3 worm cellular contexts compared by ENCODE assay signal in the genomic region with DNA sequence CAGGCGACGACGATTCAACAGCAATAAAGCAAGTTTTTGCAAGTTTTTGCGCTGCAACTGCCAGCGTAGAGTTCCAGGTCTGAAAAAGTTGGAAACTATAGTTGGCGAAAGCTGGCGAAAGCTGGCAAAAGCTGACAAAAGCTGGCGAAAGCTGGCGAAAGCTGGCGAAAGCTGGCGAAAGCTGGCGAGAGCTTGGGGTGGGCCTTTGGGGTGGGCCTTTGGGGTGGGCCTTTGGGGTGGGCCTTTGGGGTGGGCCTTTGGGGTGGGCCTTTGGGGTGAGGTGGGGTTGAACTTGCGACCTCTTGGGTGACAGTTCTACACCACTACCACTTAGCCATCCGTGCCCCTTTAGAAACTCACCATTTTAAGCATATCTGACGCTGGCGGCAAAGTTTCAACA.
TF ChIP-seq lines count a peak whose summit lies in the region.

No protein-coding gene starts in this region.

TF ChIP-seq in whole organism, L4 larva, 104 proteins besides CTCF, POLR2A, EP300 and RAD21:
- TF ChIP-seq vab-7 (GFP tag; IDR thresholded peaks at IDR 0.05; lab: Robert Waterston, UW) (no peak), snpc-1.2 (GFP tag; IDR thresholded peaks at IDR 0.05; lab: Robert Waterston, UW) (0 out of 2 replicates have a peak, but pooled peaks have one; percentile 20), set-16 (GFP tag; IDR thresholded peaks at IDR 0.05; lab: Robert Waterston, UW) (peak; percentile 89)

TF ChIP-seq in whole organism, mixed stage, embryonic, 35 proteins besides CTCF, POLR2A, EP300 and RAD21:
- no peak for TF ChIP-seq pha-4 (tag; optimal IDR thresholded peaks at IDR 0.05; lab: Kevin White, UChicago)
- TF ChIP-seq elt-1 (tag; optimal IDR thresholded peaks at IDR 0.05; lab: Kevin White, UChicago; ENCODE audit: borderline replicate concordance, insufficient read depth), result no peak
- peak; percentile 8 for TF ChIP-seq drap-1 (GFP tag; optimal IDR thresholded peaks at IDR 0.05; lab: Kevin White, UChicago)

TF ChIP-seq in whole organism, young adult, 124 proteins besides CTCF, POLR2A, EP300 and RAD21:
- TF ChIP-seq mcd-1 (GFP tag; IDR thresholded peaks at IDR 0.05; lab: Robert Waterston, UW) (0 out of 2 replicates have a peak, but pooled peaks have one; percentile 11), rcor-1 (GFP tag; IDR thresholded peaks at IDR 0.05; lab: Robert Waterston, UW) (no peak), egl-18 (GFP tag; IDR thresholded peaks at IDR 0.05; lab: Robert Waterston, UW) (no peak), nhr-90 (tag; optimal IDR thresholded peaks at IDR 0.05; lab: Kevin White, UChicago) (no peak), rpc-1 (optimal IDR thresholded peaks at IDR 0.05; lab: Kevin White, UChicago) (no peak), rpc-1 (tag; optimal IDR thresholded peaks at IDR 0.05; lab: Kevin White, UChicago) (peak; percentile 22), unc-130 (GFP tag; optimal IDR thresholded peaks at IDR 0.05; lab: Kevin White, UChicago) (no peak), die-1 (tag; optimal IDR thresholded peaks at IDR 0.05; lab: Kevin White, UChicago) (no peak), egrh-3 (GFP tag; IDR thresholded peaks at IDR 0.05; lab: Robert Waterston, UW) (peak; percentile 72; the same call in 1 of the 2 replicates), attf-6 (GFP tag; IDR thresholded peaks at IDR 0.05; lab: Robert Waterston, UW) (no peak), somi-1 (GFP tag; optimal IDR thresholded peaks at IDR 0.05; lab: Kevin White, UChicago) (no peak), dpl-1 (GFP tag; optimal IDR thresholded peaks at IDR 0.05; lab: Kevin White, UChicago) (no peak), hrde-1 (tag; optimal IDR thresholded peaks at IDR 0.05; lab: Kevin White, UChicago; ENCODE audit: borderline replicate concordance) (no peak), aptf-3 (GFP tag; IDR thresholded peaks at IDR 0.05; lab: Robert Waterston, UW) (no peak), B0019.2 (GFP tag; conservative IDR thresholded peaks at IDR 0.05; lab: Robert Waterston, UW) (no peak), him-1 (tag; optimal IDR thresholded peaks at IDR 0.05; lab: Kevin White, UChicago) (no peak), zfh-2 (GFP tag; conservative IDR thresholded peaks at IDR 0.05; lab: Robert Waterston, UW) (peak; percentile 83), K12H6.12 (tag; optimal IDR thresholded peaks at IDR 0.05; lab: Kevin White, UChicago) (no peak), ceh-100 (GFP tag; IDR thresholded peaks at IDR 0.05; lab: Robert Waterston, UW) (no peak), pbrm-1 (GFP tag; IDR thresholded peaks at IDR 0.05; lab: Robert Waterston, UW) (no peak), D2030.7 (GFP tag; IDR thresholded peaks at IDR 0.05; lab: Robert Waterston, UW) (no peak), ztf-28 (GFP tag; IDR thresholded peaks at IDR 0.05; lab: Robert Waterston, UW) (0 out of 2 replicates have a peak, but pooled peaks have one; percentile 36)
